Fruit fly (Drosophila melanogaster): ENCODE measurements around the gene PH4alphaEFB.

The PH4alphaEFB gene

DNA sequence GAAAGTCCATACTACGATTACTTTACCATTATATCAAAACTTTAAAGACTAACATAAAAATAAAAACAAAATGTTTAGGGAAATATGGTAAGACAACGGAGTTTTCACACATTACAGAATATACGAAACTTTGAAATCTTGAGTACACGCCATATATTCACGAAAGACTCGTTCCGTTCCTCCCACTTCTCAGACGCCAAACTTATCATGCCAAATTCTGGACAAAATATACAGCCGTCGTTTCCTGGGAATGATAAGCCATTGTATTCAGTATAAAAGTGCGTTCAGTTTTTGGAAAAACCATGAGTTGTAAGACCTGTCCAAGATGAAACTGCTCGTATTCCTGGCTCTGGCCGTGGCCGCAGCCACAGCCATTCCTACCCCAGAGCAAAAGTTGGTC, 22.8 kb downstream of the PH4alphaEFB start, which contains the start of gene Jon99Fi:
Gene Jon99Fi, plus strand, starts transcription at position 301 of the 400 bp plus-strand sequence.
- no peak for TF ChIP-seq CG12605 (GFP tag; IDR thresholded peaks at IDR 0.05)
- TF ChIP-seq Pif1A (GFP tag; optimal IDR thresholded peaks at IDR 0.05) = no peak
- TF ChIP-seq CG34367 (tag; optimal IDR thresholded peaks at IDR 0.05) = no peak

DNA sequence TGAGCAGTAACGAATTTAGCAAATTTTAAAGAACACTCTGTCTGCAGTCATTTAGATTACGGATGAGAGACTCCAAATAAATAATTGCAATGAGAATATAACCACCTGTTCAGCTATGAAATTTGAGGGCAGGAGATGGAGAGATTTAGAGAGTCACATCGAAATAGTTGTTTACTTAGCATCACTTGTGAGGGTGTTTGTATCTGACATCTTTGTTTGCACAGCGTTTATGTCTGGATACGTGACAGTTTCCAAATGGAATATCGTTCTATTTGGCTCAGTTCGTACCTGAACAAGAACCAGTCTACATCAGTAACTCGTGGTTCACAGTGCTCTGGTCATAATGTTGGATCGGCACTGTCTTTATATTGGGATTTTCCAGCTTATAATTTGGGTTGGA, 23.9 kb downstream of the PH4alphaEFB start, which contains the start of gene PH4alphaSG2:
Gene PH4alphaSG2, plus strand, starts transcription at position 278 of the 400 bp plus-strand sequence.
- TF ChIP-seq D1 (tag; optimal IDR thresholded peaks at IDR 0.05) (no peak), CG8159 (tag; optimal IDR thresholded peaks at IDR 0.05) (no peak), Ets98B (GFP tag; IDR thresholded peaks at IDR 0.05) (no peak), CG17806 (tag; optimal IDR thresholded peaks at IDR 0.05) (no peak), CG32121 (GFP tag; IDR thresholded peaks at IDR 0.05) (no peak), Snoo (tag; optimal IDR thresholded peaks at IDR 0.05) (no peak), Pif1B (GFP tag; optimal IDR thresholded peaks at IDR 0.05) (no peak), CG4496 (GFP tag; IDR thresholded peaks at IDR 0.05) (no peak), gl (tag; optimal IDR thresholded peaks at IDR 0.05) (no peak), Pif1A (GFP tag; optimal IDR thresholded peaks at IDR 0.05) (no peak), CG12605 (GFP tag; IDR thresholded peaks at IDR 0.05) (no peak), CG15710 (tag; optimal IDR thresholded peaks at IDR 0.05) (no peak), EcR (GFP tag; optimal IDR thresholded peaks at IDR 0.05) (no peak), CG13204 (GFP tag; optimal IDR thresholded peaks at IDR 0.05) (no peak), CG9948 (tag; optimal IDR thresholded peaks at IDR 0.05) (no peak), fd96Ca (GFP tag; IDR thresholded peaks at IDR 0.05) (no peak), CG34367 (tag; optimal IDR thresholded peaks at IDR 0.05) (no peak), rn (GFP tag; IDR thresholded peaks at IDR 0.05) (no peak), CG10348 (GFP tag; IDR thresholded peaks at IDR 0.05) (no peak), CG14655 (GFP tag; optimal IDR thresholded peaks at IDR 0.05) (no peak)

DNA sequence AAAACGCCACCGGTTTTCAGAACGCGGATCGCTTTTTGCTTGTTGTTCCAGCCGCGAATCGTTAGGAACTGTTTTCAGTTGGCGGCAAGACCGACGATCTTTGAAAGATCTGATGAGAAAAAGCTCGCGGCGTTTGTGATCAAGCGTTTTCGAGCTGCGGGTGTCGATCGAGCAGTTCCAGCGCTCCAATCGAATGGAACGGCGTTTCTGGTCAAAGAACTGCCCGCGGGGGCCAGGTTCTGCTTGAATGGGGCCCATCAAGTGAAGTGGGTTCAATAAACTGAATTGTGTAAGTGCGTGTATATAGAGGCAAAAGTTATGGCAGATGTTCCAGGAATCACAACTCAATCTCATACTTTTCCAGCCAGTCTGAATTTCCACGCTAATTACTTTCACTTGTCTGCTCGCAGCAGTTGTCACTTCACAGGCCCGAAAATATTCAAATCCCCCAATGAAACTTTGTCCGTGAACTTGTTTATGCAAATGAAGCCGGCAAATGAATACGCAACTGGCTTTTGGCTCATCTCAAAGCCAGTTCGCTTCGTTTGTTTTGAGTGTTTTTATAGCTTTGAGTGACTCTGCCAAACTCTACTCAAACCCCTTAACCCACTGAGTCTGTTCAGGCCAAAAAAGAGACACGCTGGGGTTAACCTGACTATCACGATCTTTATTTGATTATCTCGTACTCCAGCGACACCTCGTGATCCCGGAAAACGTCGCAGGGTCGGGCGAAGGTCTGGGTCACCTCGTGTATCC, 30.4 kb downstream of the PH4alphaEFB start, which contains the start of gene PH4alphaMP:
Gene PH4alphaMP, minus strand, starts transcription at position 51 of the 756 bp plus-strand sequence.
- no peak for TF ChIP-seq CG12605 (GFP tag; IDR thresholded peaks at IDR 0.05)
- TF ChIP-seq CG14655 (GFP tag; optimal IDR thresholded peaks at IDR 0.05) = no peak
- no peak for TF ChIP-seq D1 (tag; optimal IDR thresholded peaks at IDR 0.05)
- TF ChIP-seq CG32121 (GFP tag; IDR thresholded peaks at IDR 0.05) = no peak
- TF ChIP-seq CG34367 (tag; optimal IDR thresholded peaks at IDR 0.05) = no peak
- TF ChIP-seq CG8159 (tag; optimal IDR thresholded peaks at IDR 0.05) = no peak
- TF ChIP-seq CG15710 (tag; optimal IDR thresholded peaks at IDR 0.05) = no peak
- no peak for TF ChIP-seq rn (GFP tag; IDR thresholded peaks at IDR 0.05)
- TF ChIP-seq Pif1A (GFP tag; optimal IDR thresholded peaks at IDR 0.05) = no peak

DNA sequence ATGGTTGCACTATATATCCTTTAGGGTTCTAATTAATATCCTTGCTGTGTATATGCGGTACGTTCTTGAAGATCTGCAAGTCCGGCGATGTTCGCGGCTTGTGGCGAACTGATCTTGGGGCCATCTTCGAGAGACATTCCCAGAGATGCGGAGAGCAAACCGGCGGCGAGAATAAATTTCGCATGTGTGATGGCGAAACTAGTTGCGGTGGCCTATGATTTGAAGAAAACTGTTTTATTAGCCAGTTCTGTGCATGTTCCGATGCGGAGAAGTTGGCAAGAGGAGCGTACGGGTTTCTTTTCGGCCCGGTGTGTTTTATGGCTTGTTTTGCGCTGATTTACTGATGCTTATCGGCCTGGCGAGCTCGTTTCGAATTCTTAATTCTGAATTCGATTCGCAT, 34.4 kb downstream of the PH4alphaEFB start, which contains the start of gene PH4alphaNE1:
Gene PH4alphaNE1, minus strand, starts transcription at position 101 of the 400 bp plus-strand sequence.
- TF ChIP-seq D1 (tag; optimal IDR thresholded peaks at IDR 0.05) (no peak), gl (tag; optimal IDR thresholded peaks at IDR 0.05) (no peak), CG10348 (GFP tag; IDR thresholded peaks at IDR 0.05) (no peak), CG12605 (GFP tag; IDR thresholded peaks at IDR 0.05) (no peak), Pif1B (GFP tag; optimal IDR thresholded peaks at IDR 0.05) (no peak), Pif1A (GFP tag; optimal IDR thresholded peaks at IDR 0.05) (no peak), CG4496 (GFP tag; IDR thresholded peaks at IDR 0.05) (no peak), CG15710 (tag; optimal IDR thresholded peaks at IDR 0.05) (no peak)

DNA sequence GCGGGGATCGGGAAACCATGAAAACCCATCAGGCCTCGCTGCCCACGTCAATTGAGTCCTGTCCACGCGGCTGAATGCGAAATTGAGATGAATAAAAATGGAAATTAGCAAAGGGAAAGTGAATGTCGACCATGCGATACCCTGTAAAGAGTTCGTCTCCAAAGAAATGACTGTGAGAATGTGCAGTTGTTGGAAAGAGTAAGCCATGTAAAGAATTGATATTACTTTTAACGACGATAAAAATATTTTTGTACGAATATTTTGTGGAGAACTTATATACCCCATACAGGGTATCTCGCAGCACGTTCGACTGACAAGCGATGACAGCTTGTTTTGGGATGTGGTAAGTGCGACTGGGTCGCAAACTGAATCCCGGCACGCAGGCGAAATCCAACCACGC, 35.3 kb downstream of the PH4alphaEFB start:
- TF ChIP-seq fd96Ca (GFP tag; IDR thresholded peaks at IDR 0.05) (peak; percentile 66; the same call in 2 of the 3 replicates), CG8159 (tag; optimal IDR thresholded peaks at IDR 0.05) (peak; percentile 67), CG12605 (GFP tag; IDR thresholded peaks at IDR 0.05) (no peak), CG10348 (GFP tag; IDR thresholded peaks at IDR 0.05) (no peak), CG14655 (GFP tag; optimal IDR thresholded peaks at IDR 0.05) (peak; percentile 67), Pif1A (GFP tag; optimal IDR thresholded peaks at IDR 0.05) (peak; percentile 60), Snoo (tag; optimal IDR thresholded peaks at IDR 0.05) (no peak), CG8301 (tag; optimal IDR thresholded peaks at IDR 0.05) (no peak), CG34367 (tag; optimal IDR thresholded peaks at IDR 0.05) (peak; percentile 3), Pif1B (GFP tag; optimal IDR thresholded peaks at IDR 0.05) (peak; percentile 31), rn (GFP tag; IDR thresholded peaks at IDR 0.05) (no peak), CG13204 (GFP tag; optimal IDR thresholded peaks at IDR 0.05) (no peak), CG4496 (GFP tag; IDR thresholded peaks at IDR 0.05) (peak; percentile 76; the same call in 2 of the 3 replicates)

DNA sequence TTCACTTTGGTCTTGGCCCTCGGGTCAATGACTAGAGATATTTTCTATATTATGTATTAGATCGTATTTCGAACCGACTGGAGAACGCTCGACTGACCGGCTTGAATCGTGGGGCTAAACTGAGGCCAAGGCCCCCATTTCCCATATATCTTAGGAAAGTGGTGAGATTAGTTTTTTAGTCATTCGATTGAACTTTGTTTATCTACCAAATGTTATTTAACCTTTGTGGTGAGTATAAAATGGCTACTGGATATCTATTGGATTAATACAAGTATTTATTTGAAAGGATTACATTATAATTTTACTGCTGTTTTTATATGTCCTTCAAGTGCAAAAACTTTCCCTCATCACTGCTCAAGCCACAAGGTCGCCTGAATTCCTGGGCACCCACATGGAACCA, 37.6 kb downstream of the PH4alphaEFB start, which contains the start of gene CG31371:
Gene CG31371, minus strand, starts transcription at position 101 of the 400 bp plus-strand sequence.
- TF ChIP-seq Ets98B (GFP tag; IDR thresholded peaks at IDR 0.05) (no peak), fd96Ca (GFP tag; IDR thresholded peaks at IDR 0.05) (no peak)

DNA sequence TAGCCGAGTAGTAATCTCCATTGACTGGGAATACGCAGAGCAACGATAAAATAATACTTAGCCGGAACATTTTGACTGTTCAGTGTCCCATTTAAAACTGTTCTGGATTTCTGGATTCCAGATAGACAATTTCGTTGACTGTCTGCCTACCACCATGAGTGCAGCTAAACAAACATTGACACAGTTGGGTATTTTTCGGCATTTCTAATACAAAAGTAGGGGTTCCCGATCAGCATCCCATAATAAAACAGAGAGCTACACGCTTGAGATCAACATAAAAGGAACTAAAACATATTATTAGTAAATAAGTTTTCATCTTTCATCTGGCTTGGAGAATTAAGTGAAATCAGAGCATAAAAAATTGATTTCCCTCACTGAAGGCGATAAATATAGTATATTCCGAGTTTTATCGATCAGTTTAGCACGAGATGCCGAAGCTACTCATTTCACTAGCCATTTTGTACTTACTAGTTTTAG, 39.7 kb downstream of the PH4alphaEFB start, which contains the start of the genes PH4alphaSG1 and CG15539:
Gene PH4alphaSG1, minus strand, starts transcription at position 101 of the 477 bp plus-strand sequence.
Gene CG15539, plus strand, starts transcription at position 427 of the 477 bp plus-strand sequence.
- TF ChIP-seq CG4496 (GFP tag; IDR thresholded peaks at IDR 0.05) (no peak), fd96Ca (GFP tag; IDR thresholded peaks at IDR 0.05) (no peak), EcR (GFP tag; optimal IDR thresholded peaks at IDR 0.05) (no peak), Pif1A (GFP tag; optimal IDR thresholded peaks at IDR 0.05) (no peak), Ets98B (GFP tag; IDR thresholded peaks at IDR 0.05) (no peak), CG17806 (tag; optimal IDR thresholded peaks at IDR 0.05) (no peak), CG32121 (GFP tag; IDR thresholded peaks at IDR 0.05) (no peak), Pif1B (GFP tag; optimal IDR thresholded peaks at IDR 0.05) (no peak), D1 (tag; optimal IDR thresholded peaks at IDR 0.05) (no peak), rn (GFP tag; IDR thresholded peaks at IDR 0.05) (no peak), CG10348 (GFP tag; IDR thresholded peaks at IDR 0.05) (no peak), CG8301 (tag; optimal IDR thresholded peaks at IDR 0.05) (no peak), CG9948 (tag; optimal IDR thresholded peaks at IDR 0.05) (no peak), CG8159 (tag; optimal IDR thresholded peaks at IDR 0.05) (no peak), CG34367 (tag; optimal IDR thresholded peaks at IDR 0.05) (no peak)
